Fruit fly (Drosophila melanogaster) whole organism: ENCODE measurements around the gene CG7632.

Source experiments
- CG8478 ChIP-seq: fragments of >200 bp; optimal IDR thresholded peaks from 2 replicates; lab custom pipeline; 2018; ENCODE audit warnings: inconsistent platforms
- Dll ChIP-seq: fragments of >200 bp; optimal IDR thresholded peaks from 2 replicates; lab custom pipeline; 2017
- EcR ChIP-seq, 2 experiments: fragments of >200 bp; optimal IDR thresholded peaks; 2 replicates each; lab custom pipeline; 2017; ENCODE audit warnings: missing biosample characterization in 2 of 2, missing genetic modification characterization in 2 of 2, missing genetic modification reagents in 2 of 2
- pan ChIP-seq: fragments of >200 bp; optimal IDR thresholded peaks from 2 replicates; lab custom pipeline; 2017
- psq ChIP-seq: fragments of >200 bp; optimal IDR thresholded peaks from 2 replicates; lab custom pipeline; 2017
- usp ChIP-seq: fragments of >200 bp; optimal IDR thresholded peaks from 2 replicates; lab custom pipeline; 2017; ENCODE audit warnings: missing biosample characterization, missing genetic modification characterization, mixed read lengths

Gene CG7632

DNA sequence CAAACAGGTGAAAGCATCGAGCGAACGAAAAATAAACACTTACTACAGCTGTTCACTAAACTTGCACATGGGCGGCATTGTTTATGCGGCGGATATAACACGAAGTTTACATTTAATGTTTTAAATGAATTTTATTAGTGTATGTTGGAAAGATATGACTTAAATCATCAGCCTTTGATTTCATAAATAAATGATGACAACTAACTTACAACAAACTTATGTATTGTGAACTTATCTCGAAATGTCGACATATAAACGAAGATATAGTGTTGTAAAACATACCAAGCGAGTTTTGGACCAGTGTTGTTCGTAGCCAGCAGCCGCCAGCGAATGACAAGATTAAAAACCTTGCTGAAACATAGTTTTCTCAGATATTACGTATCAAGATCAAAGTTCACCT is at the start of gene CG7632, which contains the start of gene CG11309:
TSS of gene CG7632 (plus strand) at position 298 of the 400 bp plus-strand sequence.
TSS of gene CG11309 (minus strand) at position 259 of the 400 bp plus-strand sequence.
- TF ChIP-seq usp (GFP tag; lab: Kevin White, UChicago) (no peak), psq (lab: Kevin White, UChicago) (no peak), CG8478 (lab: Kevin White, UChicago) (no peak), pan (lab: Kevin White, UChicago) (no peak), Dll (lab: Kevin White, UChicago) (no peak), EcR (GFP tag; optimal IDR thresholded peaks at IDR 0.05; lab: Kevin White, UChicago) (no peak)

DNA sequence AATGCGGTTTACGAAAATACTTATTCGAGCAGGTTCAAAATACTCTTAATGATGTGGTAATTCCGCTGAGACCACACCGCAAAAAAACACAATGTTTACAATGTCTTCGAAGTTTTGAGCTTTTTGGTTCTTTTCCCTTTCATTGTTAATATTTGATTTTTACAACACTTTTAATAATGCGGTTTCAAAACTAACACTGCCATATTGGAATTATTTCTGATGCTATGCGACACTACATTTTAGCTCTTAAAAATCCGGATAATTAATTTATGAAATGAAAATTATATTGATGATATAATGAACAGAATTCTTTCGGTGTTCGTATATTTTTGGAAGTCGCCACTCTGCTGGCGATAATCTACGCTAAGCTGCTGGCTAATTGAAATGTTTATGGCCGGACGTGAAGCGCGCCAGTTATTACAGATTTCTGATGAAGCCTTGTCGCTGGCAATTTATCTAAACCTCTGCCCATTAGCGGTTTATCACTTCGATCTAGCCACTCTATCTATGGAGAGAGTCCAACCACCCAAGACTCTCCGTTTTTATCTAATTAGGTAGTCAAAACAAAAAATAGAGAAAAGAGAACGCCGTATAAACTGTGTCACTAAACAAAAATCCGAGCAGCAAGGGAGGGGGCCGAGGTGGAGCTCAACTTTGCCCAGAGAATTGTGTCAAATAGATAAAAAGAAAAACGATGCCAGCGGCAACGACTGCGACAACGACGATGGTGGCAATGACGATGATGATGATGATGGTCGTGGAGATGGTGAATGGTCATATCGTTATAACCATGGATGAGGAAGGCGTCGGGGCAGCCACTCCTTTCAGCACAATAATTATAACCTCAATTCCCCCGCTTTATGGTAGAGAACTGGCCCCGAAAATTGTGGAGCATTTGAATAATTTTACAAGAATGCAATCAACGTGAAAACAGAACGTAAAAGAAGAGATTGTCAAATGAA is 48.2 kb upstream of the CG7632 start:
- no peak for TF ChIP-seq EcR (GFP tag; optimal IDR thresholded peaks at IDR 0.05; lab: Kevin White, UChicago)
- TF ChIP-seq Dll (lab: Kevin White, UChicago) = no peak
- no peak for TF ChIP-seq pan (lab: Kevin White, UChicago)
- no peak for TF ChIP-seq CG8478 (lab: Kevin White, UChicago)
- TF ChIP-seq psq (lab: Kevin White, UChicago) = no peak
- no peak for TF ChIP-seq usp (GFP tag; lab: Kevin White, UChicago)

DNA sequence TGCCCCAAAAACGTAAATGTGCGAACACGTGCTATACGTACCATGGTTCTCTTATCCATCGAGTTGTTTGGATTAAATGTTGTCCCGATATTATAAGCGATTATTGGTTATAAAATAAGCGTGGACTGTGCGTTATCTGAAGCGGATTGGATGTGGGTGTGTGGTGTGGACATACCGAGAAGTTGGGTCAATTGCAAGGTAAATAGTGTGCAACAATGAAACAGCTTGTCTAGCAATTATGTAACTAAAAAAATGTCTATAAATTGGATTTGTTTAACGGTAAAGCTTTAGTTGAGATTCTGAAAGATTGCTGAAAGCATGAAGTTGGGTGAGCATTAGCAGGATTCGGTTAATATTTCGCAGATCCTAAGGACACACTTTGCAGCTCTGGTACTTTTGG is 46.8 kb upstream of the CG7632 start, which contains the start of gene CG43218:
TSS of gene CG43218 (plus strand) at position 290 of the 400 bp plus-strand sequence.
- TF ChIP-seq psq (lab: Kevin White, UChicago) (no peak), CG8478 (lab: Kevin White, UChicago) (no peak), usp (GFP tag; lab: Kevin White, UChicago) (no peak), Dll (lab: Kevin White, UChicago) (no peak), EcR (GFP tag; optimal IDR thresholded peaks at IDR 0.05; lab: Kevin White, UChicago) (no peak), pan (lab: Kevin White, UChicago) (no peak)

DNA sequence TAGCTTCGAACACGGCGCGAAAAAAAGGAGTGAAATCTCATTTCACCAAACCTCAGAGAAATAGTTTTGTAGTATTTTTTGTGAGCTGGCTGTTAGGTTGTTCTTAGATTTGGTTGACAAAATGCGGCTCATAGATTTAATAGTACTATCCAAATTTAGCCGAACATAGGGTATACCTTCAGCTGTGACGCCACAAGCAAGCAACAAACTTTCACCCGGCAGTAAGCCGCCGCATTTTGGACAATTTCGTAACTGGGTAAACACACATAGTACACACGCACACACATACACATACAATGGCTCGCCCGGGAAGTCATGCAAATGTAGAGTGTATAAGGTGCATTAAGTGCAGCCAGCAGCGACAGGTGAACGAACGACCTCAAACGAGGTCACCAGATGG is 45.2 kb upstream of the CG7632 start:
- TF ChIP-seq pan (lab: Kevin White, UChicago) (no peak), EcR (GFP tag; optimal IDR thresholded peaks at IDR 0.05; lab: Kevin White, UChicago) (peak in 1 of 2 experiments; percentile 62), psq (lab: Kevin White, UChicago) (no peak)

DNA sequence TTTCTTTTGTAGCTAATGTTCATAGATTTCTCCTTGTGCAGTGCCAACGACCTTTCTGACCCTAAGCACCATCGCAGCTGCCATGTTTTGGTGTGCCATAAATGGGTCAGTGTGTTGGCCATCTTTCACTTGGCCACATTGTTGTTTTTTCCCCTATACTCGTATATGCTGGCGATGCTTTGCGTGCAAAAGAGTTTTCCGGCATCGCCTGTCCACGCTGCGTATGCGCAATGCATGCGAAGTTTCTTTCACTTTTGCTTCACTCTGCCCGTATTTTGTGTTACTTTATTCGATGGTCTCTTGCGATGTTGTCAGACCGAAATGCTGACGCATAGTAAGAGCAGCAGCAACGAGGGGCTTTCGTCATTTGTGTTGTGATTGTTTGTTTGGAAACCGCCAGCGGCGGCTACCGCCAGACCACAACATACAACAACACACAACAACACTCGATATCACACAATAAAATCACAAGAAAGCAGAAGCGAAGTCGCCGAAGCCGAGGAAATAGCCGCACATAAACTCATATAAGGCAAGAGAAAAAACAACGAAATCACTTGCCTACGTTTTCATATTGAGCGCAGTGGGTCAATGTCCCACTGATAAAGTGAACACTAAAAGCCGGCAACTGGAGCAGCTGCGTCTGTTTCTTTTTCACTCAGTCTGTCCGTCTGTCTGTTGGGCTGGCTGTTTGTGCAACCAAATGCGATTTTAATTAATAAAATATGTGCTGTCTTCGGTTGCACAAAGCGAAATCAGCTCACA is 42.9 kb upstream of the CG7632 start:
- TF ChIP-seq EcR (GFP tag; optimal IDR thresholded peaks at IDR 0.05; lab: Kevin White, UChicago) = peak in 1 of 2 experiments; percentile 17
- TF ChIP-seq Dll (lab: Kevin White, UChicago) = no peak
- no peak for TF ChIP-seq CG8478 (lab: Kevin White, UChicago)
- no peak for TF ChIP-seq pan (lab: Kevin White, UChicago)

DNA sequence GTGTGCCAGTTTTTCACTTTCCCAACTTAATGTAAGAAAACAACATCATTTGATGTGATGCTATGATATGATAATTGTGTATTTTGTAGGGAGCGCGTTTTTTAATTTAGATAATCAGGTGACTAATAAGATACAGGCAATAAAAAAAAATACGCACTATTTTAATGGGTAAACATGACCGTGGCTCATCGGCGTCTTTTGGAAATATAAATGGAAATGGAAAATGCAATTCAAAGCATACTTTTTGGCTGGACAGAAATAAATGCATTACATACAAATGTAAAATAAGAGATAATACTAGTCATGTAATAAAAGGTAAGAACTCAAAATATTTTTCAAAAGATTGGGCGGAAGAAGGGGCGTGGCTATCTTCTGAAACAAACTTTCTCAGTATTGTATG is 42.1 kb upstream of the CG7632 start:
- no peak for TF ChIP-seq CG8478 (lab: Kevin White, UChicago)
- no peak for TF ChIP-seq pan (lab: Kevin White, UChicago)
- TF ChIP-seq usp (GFP tag; lab: Kevin White, UChicago) = no peak
- TF ChIP-seq psq (lab: Kevin White, UChicago) = no peak
- no peak for TF ChIP-seq Dll (lab: Kevin White, UChicago)
- no peak for TF ChIP-seq EcR (GFP tag; optimal IDR thresholded peaks at IDR 0.05; lab: Kevin White, UChicago)

DNA sequence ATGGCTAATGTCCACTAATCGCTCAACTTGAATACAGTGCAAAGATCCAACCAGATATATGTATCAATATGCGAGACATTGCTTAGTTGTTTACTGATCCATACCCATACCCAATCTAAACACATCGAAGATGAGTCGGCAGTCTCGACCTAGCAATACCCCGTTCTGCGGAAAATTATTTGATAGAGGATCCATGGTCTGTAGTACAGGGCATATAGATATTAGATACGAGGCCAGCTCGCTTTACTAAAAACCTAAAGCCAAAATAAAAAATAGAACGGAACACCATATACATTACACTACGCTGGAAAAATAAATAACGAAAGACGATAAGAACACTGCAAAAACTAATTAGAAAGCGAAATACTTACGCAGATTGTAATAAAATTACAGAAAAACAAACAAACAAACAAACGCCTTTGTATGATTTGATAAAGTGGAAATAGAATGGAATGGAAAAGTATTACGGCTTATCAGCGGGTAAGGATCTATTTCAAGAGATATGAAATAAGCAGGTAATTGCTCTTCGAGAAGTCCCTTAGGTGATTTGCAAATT is 38.3 kb upstream of the CG7632 start:
- no peak for TF ChIP-seq Dll (lab: Kevin White, UChicago)
- TF ChIP-seq CG8478 (lab: Kevin White, UChicago) = no peak
- TF ChIP-seq psq (lab: Kevin White, UChicago) = no peak
- no peak for TF ChIP-seq pan (lab: Kevin White, UChicago)
- TF ChIP-seq usp (GFP tag; lab: Kevin White, UChicago) = no peak
- no peak for TF ChIP-seq EcR (GFP tag; optimal IDR thresholded peaks at IDR 0.05; lab: Kevin White, UChicago)

DNA sequence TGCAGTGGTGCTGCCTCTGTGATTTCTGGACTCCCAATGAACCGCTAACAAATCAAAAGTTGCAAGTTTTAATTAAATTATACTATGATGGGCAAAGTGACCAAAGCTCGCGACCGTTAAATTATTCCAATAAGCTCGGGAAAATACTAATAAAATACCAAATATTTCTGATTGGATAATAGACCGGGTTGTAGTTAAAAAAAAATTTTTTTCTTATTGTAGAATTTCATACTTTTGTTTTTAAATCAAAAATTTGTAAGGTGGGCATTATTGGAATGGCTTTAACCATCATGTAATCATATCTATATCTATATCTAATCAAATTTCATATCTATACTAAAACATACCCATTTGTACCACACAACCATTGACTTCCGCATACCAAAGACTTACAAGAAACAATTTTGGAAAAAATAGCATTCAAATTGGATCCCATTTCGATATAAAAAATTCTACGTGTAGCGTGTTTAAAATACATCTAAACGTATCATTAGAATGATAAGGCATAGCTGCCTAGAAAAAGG is 36.6 kb upstream of the CG7632 start, which contains the start of gene CG9391:
TSS of gene CG9391 (minus strand) at position 474 of the 524 bp plus-strand sequence.
- no peak for TF ChIP-seq Dll (lab: Kevin White, UChicago)

DNA sequence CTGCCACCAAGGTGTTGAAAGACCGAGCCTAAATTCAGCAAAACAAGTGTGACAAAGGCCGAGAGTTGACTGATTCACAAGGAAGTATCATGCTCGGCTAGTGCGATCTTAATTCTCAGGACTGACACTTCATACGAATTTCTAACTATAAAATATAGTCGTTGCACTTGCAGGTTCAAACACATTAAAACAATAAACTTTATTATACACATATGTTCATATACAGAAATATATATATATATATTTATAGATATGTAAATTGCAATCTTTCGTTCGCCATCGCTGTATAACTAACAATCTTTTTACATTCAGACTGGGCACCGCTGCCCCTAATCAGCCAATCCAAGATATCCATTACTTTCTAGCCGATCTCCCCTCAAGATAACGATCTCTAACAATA is 34.0 kb upstream of the CG7632 start, which contains the start of gene CG9389:
TSS of gene CG9389 (minus strand) at position 101 of the 400 bp plus-strand sequence.
- no peak for TF ChIP-seq Dll (lab: Kevin White, UChicago)
- TF ChIP-seq pan (lab: Kevin White, UChicago) = no peak
- TF ChIP-seq psq (lab: Kevin White, UChicago) = no peak
- no peak for TF ChIP-seq EcR (GFP tag; optimal IDR thresholded peaks at IDR 0.05; lab: Kevin White, UChicago)
- no peak for TF ChIP-seq usp (GFP tag; lab: Kevin White, UChicago)
- no peak for TF ChIP-seq CG8478 (lab: Kevin White, UChicago)

DNA sequence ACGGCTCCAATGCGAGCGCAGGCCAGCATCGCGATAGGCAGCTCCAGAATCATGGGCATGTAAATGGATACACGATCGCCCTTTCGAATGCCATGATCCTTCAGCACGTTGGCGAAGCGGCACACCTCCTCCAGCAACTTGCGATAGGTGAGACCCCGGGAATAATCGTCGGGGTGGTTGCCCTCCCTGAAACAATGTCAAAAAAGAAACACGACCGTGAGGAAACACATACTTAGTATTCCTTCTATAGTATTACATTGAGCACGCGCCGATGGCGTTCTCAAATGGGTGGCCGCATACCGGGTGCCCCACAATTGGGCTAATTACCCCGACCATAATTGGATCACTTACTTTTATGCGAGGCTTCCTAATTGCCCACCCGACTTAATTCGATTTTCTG is 31.0 kb upstream of the CG7632 start:
- TF ChIP-seq usp (GFP tag; lab: Kevin White, UChicago) (no peak), pan (lab: Kevin White, UChicago) (no peak), CG8478 (lab: Kevin White, UChicago) (no peak), psq (lab: Kevin White, UChicago) (no peak), Dll (lab: Kevin White, UChicago) (no peak), EcR (GFP tag; optimal IDR thresholded peaks at IDR 0.05; lab: Kevin White, UChicago) (no peak)
